Worm (Caenorhabditis elegans) whole organism, L3 larva: Measurements from ENCODE around the gene pcyt-2.2.

ENCODE experiments used
- egl-27 ChIP-seq: sonication (generic microtip); optimal IDR thresholded peaks from 4 replicates; lab custom pipeline; 2017; ENCODE audit warnings: missing biosample characterization, missing genetic modification reagents, missing genetic modification characterization
- elt-2 ChIP-seq: sonication (generic microtip); optimal IDR thresholded peaks from 2 replicates; lab custom pipeline; 2016; ENCODE audit warnings: missing genetic modification reagents, mild to moderate bottlenecking, missing genetic modification characterization, missing compliant biosample characterization
- fos-1 ChIP-seq: fragments of 150-350 bp; optimal IDR thresholded peaks from 2 replicates; lab custom pipeline; 2014; ENCODE audit warnings: missing biosample characterization, missing genetic modification characterization
- nhr-12 ChIP-seq: fragments of 150-350 bp; optimal IDR thresholded peaks from 2 replicates; lab custom pipeline; 2014; ENCODE audit warnings: missing biosample characterization, missing genetic modification characterization
- nhr-28 ChIP-seq: fragments of 150-350 bp; optimal IDR thresholded peaks from 2 replicates; lab custom pipeline; 2014; ENCODE audit warnings: missing biosample characterization, missing genetic modification characterization
- nhr-43 ChIP-seq: sonication (generic microtip); optimal IDR thresholded peaks from 2 replicates; lab custom pipeline; 2016; ENCODE audit warnings: mild to moderate bottlenecking, missing genetic modification characterization, missing compliant biosample characterization; ENCODE audit not compliant: poor library complexity, severe bottlenecking
- sea-2 ChIP-seq: fragments of 150-350 bp; sonication (generic microtip); optimal IDR thresholded peaks from 4 replicates; lab custom pipeline; 2014; ENCODE audit warnings: missing biosample characterization, missing genetic modification reagents, missing genetic modification characterization
- skn-1 ChIP-seq: fragments of 150-350 bp; optimal IDR thresholded peaks from 2 replicates; lab custom pipeline; 2014; ENCODE audit warnings: missing biosample characterization, missing genetic modification characterization
- snpc-4 ChIP-seq: fragments of 150-350 bp; optimal IDR thresholded peaks from 2 replicates; lab custom pipeline; 2014; ENCODE audit warnings: missing biosample characterization, missing genetic modification characterization
- tbx-2 ChIP-seq: sonication (generic microtip); optimal IDR thresholded peaks from 2 replicates; lab custom pipeline; 2016; ENCODE audit warnings: mild to moderate bottlenecking, missing genetic modification characterization, missing compliant biosample characterization

ce11 chrX:7847413-7847812, 36.7 kb upstream of the pcyt-2.2 start, which contains the start of gene C54D2.6:
- TF ChIP-seq nhr-43 (tag; lab: Kevin White, UChicago) (no peak), elt-2 (tag; lab: Kevin White, UChicago) (no peak), fos-1 (tag; lab: Kevin White, UChicago) (no peak), egl-27 (tag; lab: Kevin White, UChicago) (no peak), skn-1 (tag; lab: Kevin White, UChicago) (no peak), tbx-2 (tag; lab: Kevin White, UChicago) (no peak), nhr-28 (no peak), nhr-12 (no peak), snpc-4 (tag; lab: Kevin White, UChicago) (no peak), sea-2 (GFP tag; lab: Kevin White, UChicago) (no peak)
